Fruit fly (Drosophila melanogaster): ENCODE measurements around the gene pths.

pths gene

dm6 chr2L:21156156-21157040 lies 13.4 kb downstream of the pths start, which contains the start of the genes Mpp6 and E2f2 (continued):
- TF ChIP-seq dan (GFP tag; IDR thresholded peaks at IDR 0.05) (no peak), CG13424 (tag; optimal IDR thresholded peaks at IDR 0.05) (no peak), E2f1 (GFP tag; IDR thresholded peaks at IDR 0.05) (no peak), Dad (GFP tag; optimal IDR thresholded peaks at IDR 0.05) (peak; percentile 1), sug (tag; optimal IDR thresholded peaks at IDR 0.05) (peak; percentile 26), chn (GFP tag; optimal IDR thresholded peaks at IDR 0.05) (no peak), BEAF-32 (GFP tag; optimal IDR thresholded peaks at IDR 0.05) (peak; percentile 86), CG11247 (GFP tag; IDR thresholded peaks at IDR 0.05) (peak; percentile 71), zf30C (GFP tag; optimal IDR thresholded peaks at IDR 0.05) (no peak), CG4424 (GFP tag; optimal IDR thresholded peaks at IDR 0.05) (no peak), CG7745 (tag; optimal IDR thresholded peaks at IDR 0.05) (no peak), CG8089 (GFP tag; optimal IDR thresholded peaks at IDR 0.05) (no peak), Ets97D (GFP tag; optimal IDR thresholded peaks at IDR 0.05) (peak; percentile 58), CG13775 (GFP tag; optimal IDR thresholded peaks at IDR 0.05) (no peak), onecut (GFP tag; IDR thresholded peaks at IDR 0.05) (peak; percentile 50), sima (GFP tag; optimal IDR thresholded peaks at IDR 0.05) (no peak), CG1024 (GFP tag; IDR thresholded peaks at IDR 0.05) (no peak), prd (optimal IDR thresholded peaks at IDR 0.05) (no peak), prd (GFP tag; IDR thresholded peaks at IDR 0.05) (peak; percentile 54), CG12659 (GFP tag; optimal IDR thresholded peaks at IDR 0.05) (peak; percentile 64), amos (GFP tag; IDR thresholded peaks at IDR 0.05; ENCODE audit: partially characterized antibody) (peak; percentile 95), CG16779 (GFP tag; IDR thresholded peaks at IDR 0.05) (peak; percentile 60; the same call in 1 of the 2 replicates), emc (GFP tag; optimal IDR thresholded peaks at IDR 0.05) (peak; percentile 9), croc (GFP tag; conservative IDR thresholded peaks at IDR 0.05) (no peak), CG31388 (GFP tag; optimal IDR thresholded peaks at IDR 0.05) (no peak), chinmo (GFP tag; IDR thresholded peaks at IDR 0.05; ENCODE audit: partially characterized antibody) (peak; percentile 80; the same call in 2 of the 4 replicates), CG11696 (GFP tag; IDR thresholded peaks at IDR 0.05) (no peak), Aef1 (GFP tag; IDR thresholded peaks at IDR 0.05) (peak; percentile 25; the same call in 1 of the 3 replicates), maf-S (GFP tag; optimal IDR thresholded peaks at IDR 0.05) (no peak), CG12104 (GFP tag; optimal IDR thresholded peaks at IDR 0.05) (peak; percentile 15), gfzf (GFP tag; optimal IDR thresholded peaks at IDR 0.05) (no peak), row (GFP tag; IDR thresholded peaks at IDR 0.05) (peak; percentile 53), Fer3 (tag; optimal IDR thresholded peaks at IDR 0.05) (no peak), CG9797 (GFP tag; optimal IDR thresholded peaks at IDR 0.05) (no peak), gce (GFP tag; IDR thresholded peaks at IDR 0.05) (no peak), CG2889 (GFP tag; IDR thresholded peaks at IDR 0.05) (no peak), Abd-B (GFP tag; optimal IDR thresholded peaks at IDR 0.05) (no peak), gsb-n (tag; optimal IDR thresholded peaks at IDR 0.05) (no peak), ro (GFP tag; IDR thresholded peaks at IDR 0.05) (no peak), CG14050 (GFP tag; IDR thresholded peaks at IDR 0.05) (no peak), BtbVII (GFP tag; optimal IDR thresholded peaks at IDR 0.05) (no peak), CG12155 (GFP tag; optimal IDR thresholded peaks at IDR 0.05) (peak; percentile 5), dati (GFP tag; IDR thresholded peaks at IDR 0.05) (no peak), CG8281 (tag; optimal IDR thresholded peaks at IDR 0.05) (no peak), da (GFP tag; optimal IDR thresholded peaks at IDR 0.05) (no peak), C15 (GFP tag; IDR thresholded peaks at IDR 0.05) (no peak), insv (GFP tag; optimal IDR thresholded peaks at IDR 0.05) (no peak), pros (GFP tag; optimal IDR thresholded peaks at IDR 0.05) (no peak), hth (optimal IDR thresholded peaks at IDR 0.05) (no peak), cg (GFP tag; optimal IDR thresholded peaks at IDR 0.05) (no peak)
